Fruit fly (Drosophila melanogaster) S2 (cell line): ENCODE measurements around the gene CG44261.

Source experiments
- CG8478 ChIP-seq: fragments of >200 bp; optimal IDR thresholded peaks from 2 replicates; lab custom pipeline; 2018
- CTCF ChIP-seq, 2 experiments: fragments of >200 bp; optimal IDR thresholded peaks; 2 replicates each; lab custom pipeline; 2018

DNA sequence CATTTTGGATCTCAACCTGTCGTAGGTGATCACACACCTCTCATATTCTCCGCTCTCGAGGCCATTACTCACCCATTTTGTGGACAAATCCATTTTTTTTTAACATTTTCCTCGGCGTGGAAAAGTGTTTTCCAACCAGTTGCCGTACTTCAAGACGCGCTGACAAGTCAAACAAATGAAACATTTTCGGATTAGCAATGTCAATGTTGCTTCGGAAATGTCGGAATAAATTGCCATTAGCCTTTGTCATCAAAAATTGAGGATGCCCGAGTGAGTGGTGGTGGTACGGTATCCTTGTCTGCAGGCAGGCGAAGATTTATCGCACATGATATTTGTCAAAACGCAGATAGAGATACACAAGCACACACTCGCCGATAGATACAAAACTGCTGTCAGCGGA, 19.4 kb upstream of the CG44261 start:
- TF ChIP-seq CTCF (optimal IDR thresholded peaks at IDR 0.05; lab: Kevin White, UChicago), result no peak
- no peak for TF ChIP-seq CG8478 (lab: Kevin White, UChicago)
